Worm (Caenorhabditis elegans) whole organism, L4/young adult: Measurements from ENCODE around the gene gsy-1.

Experiments
- W03F9.2 ChIP-seq: fragments of 150-350 bp; optimal IDR thresholded peaks from 2 replicates; lab custom pipeline; 2014; ENCODE audit warnings: missing biosample characterization, missing genetic modification characterization
- dao-5 ChIP-seq: sonication (generic microtip); optimal IDR thresholded peaks from 2 replicates; lab custom pipeline; 2016; ENCODE audit warnings: missing genotype, missing genetic modification characterization, moderate library complexity, missing compliant biosample characterization

- TF ChIP-seq dao-5, result no peak
- no peak for TF ChIP-seq W03F9.2 (tag; lab: Kevin White, UChicago)
Observed at ce11 chrII:12830347-12830746, 47.6 kb downstream of the gsy-1 start, which contains the start of gene bcmo-1.
